Worm (Caenorhabditis elegans): Measurements from ENCODE around the gene dsb-3.

The dsb-3 gene

DNA sequence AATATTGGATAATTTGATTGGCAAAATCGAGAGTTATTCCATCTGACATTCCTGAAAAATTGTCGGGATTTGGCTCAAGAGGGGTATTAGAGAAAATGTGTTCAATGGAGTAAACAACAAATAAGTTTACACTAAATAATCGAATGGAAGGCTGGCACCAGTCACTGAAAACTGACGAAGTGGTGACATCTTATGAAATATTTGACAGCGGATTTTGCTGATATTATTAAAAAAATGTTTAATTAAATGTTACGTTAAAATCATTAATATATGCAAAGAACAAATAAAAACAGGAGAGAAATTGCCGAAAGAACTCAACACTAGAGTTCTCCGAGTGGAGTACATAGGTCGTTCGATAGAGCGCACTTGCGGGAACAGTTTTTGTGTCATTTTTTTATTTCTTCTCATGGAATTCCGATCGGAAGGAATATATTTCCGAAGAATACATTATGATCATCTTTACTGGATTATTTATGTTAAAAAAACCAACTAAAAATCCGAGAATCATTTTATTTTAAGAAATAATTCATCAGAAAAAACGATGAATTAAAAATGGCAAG lies 26.2 kb upstream of the dsb-3 start, which contains the start of gene tag-322 (continued):
- TF ChIP-seq ceh-8 (GFP tag; optimal IDR thresholded peaks at IDR 0.05) (no peak), sox-4 (tag; optimal IDR thresholded peaks at IDR 0.05) (peak; percentile 13), fkh-8 (tag; optimal IDR thresholded peaks at IDR 0.05) (peak; percentile 16), nhr-237 (tag; optimal IDR thresholded peaks at IDR 0.05) (no peak), sptf-1 (tag; optimal IDR thresholded peaks at IDR 0.05) (no peak), snu-23 (GFP tag; optimal IDR thresholded peaks at IDR 0.05) (peak; percentile 83), ceh-90 (tag; optimal IDR thresholded peaks at IDR 0.05) (no peak), unc-86 (tag; optimal IDR thresholded peaks at IDR 0.05) (peak; percentile 51), aly-2 (tag; optimal IDR thresholded peaks at IDR 0.05) (no peak), nhr-47 (tag; optimal IDR thresholded peaks at IDR 0.05) (peak; percentile 80), nhr-11 (tag; optimal IDR thresholded peaks at IDR 0.05) (peak; percentile 27), lin-13 (GFP tag; optimal IDR thresholded peaks at IDR 0.05) (no peak), lin-35 (GFP tag; optimal IDR thresholded peaks at IDR 0.05) (peak; percentile 67 to 77), ama-1 (optimal IDR thresholded peaks at IDR 0.05) (peak; percentile 64), ztf-11 (tag; optimal IDR thresholded peaks at IDR 0.05) (peak in 1 of 2 experiments; percentile 30), irx-1 (tag; optimal IDR thresholded peaks at IDR 0.05) (no peak), mef-2 (tag; optimal IDR thresholded peaks at IDR 0.05) (no peak), unc-62 (GFP tag; optimal IDR thresholded peaks at IDR 0.05) (no peak), egl-13 (tag; optimal IDR thresholded peaks at IDR 0.05) (peak; percentile 42), C34B4.2 (tag; optimal IDR thresholded peaks at IDR 0.05) (no peak), mab-9 (GFP tag; IDR thresholded peaks at IDR 0.05) (no peak), swsn-7 (tag; optimal IDR thresholded peaks at IDR 0.05) (peak; percentile 80), hlh-4 (tag; optimal IDR thresholded peaks at IDR 0.05) (no peak), sup-37 (GFP tag; optimal IDR thresholded peaks at IDR 0.05) (no peak), unc-30 (tag; optimal IDR thresholded peaks at IDR 0.05) (no peak), rnt-1 (tag; optimal IDR thresholded peaks at IDR 0.05) (peak; percentile 73), grh-1 (GFP tag; IDR thresholded peaks at IDR 0.05) (0 out of 2 replicates have a peak, but pooled peaks have one; percentile 11), skn-1 (tag; optimal IDR thresholded peaks at IDR 0.05) (peak; percentile 68), vab-15 (tag; optimal IDR thresholded peaks at IDR 0.05) (no peak), lin-14 (GFP tag; optimal IDR thresholded peaks at IDR 0.05) (peak; percentile 75), isw-1 (GFP tag; IDR thresholded peaks at IDR 0.05) (peak; percentile 15; the same call in 1 of the 2 replicates), nhr-85 (tag) (peak; percentile 83), dpl-1 (GFP tag; optimal IDR thresholded peaks at IDR 0.05) (peak; percentile 53 to 74 (median 72)), alr-1 (tag; optimal IDR thresholded peaks at IDR 0.05; ENCODE audit: borderline replicate concordance) (no peak), nhr-76 (tag; optimal IDR thresholded peaks at IDR 0.05) (no peak), zag-1 (tag; optimal IDR thresholded peaks at IDR 0.05) (no peak), nhr-90 (tag; optimal IDR thresholded peaks at IDR 0.05; ENCODE audit: poor library complexity) (peak; percentile 60), nhr-84 (tag; optimal IDR thresholded peaks at IDR 0.05) (no peak), nhr-71 (tag; optimal IDR thresholded peaks at IDR 0.05) (peak; percentile 85), fkh-10 (GFP tag; optimal IDR thresholded peaks at IDR 0.05) (no peak), jun-1 (tag; optimal IDR thresholded peaks at IDR 0.05) (no peak), lir-3 (tag; optimal IDR thresholded peaks at IDR 0.05; ENCODE audit: poor library complexity) (peak; percentile 50), nhr-28 (tag; optimal IDR thresholded peaks at IDR 0.05) (no peak), lin-39 (tag; optimal IDR thresholded peaks at IDR 0.05) (no peak), elt-3 (tag; optimal IDR thresholded peaks at IDR 0.05) (no peak), ets-5 (GFP tag; IDR thresholded peaks at IDR 0.05) (no peak), ztf-4 (tag; optimal IDR thresholded peaks at IDR 0.05) (no peak), Y116A8C.19 (tag; optimal IDR thresholded peaks at IDR 0.05; ENCODE audit: borderline replicate concordance) (no peak), F16B12.6 (tag; optimal IDR thresholded peaks at IDR 0.05) (no peak), nhr-12 (tag; optimal IDR thresholded peaks at IDR 0.05) (no peak), lin-15B (tag; optimal IDR thresholded peaks at IDR 0.05) (peak; percentile 76), blmp-1 (tag; optimal IDR thresholded peaks at IDR 0.05) (peak; percentile 51)

Measured in whole organism, L1 larva.